Worm (Caenorhabditis elegans) whole organism, L1 larva: Measurements from ENCODE around the gene C44C10.9.
A peak's percentile ranks its signal among the peaks of the same experiment; 100 is the strongest.

Experiments
- C04F5.9 ChIP-seq: sonication (generic microtip); optimal IDR thresholded peaks from 2 replicates; lab custom pipeline; 2016; ENCODE audit warnings: missing genetic modification characterization, missing compliant biosample characterization
- C34B4.2 ChIP-seq: sonication (generic microtip); optimal IDR thresholded peaks from 2 replicates; lab custom pipeline; 2017; ENCODE audit warnings: mild to moderate bottlenecking, missing genetic modification characterization, missing compliant biosample characterization
- F16B12.6 ChIP-seq: fragments of 150-350 bp; optimal IDR thresholded peaks from 2 replicates; lab custom pipeline; 2014; ENCODE audit warnings: missing biosample characterization, missing genetic modification characterization
- alr-1 ChIP-seq: fragments of 200-800 bp; sonication (Bioruptor generic); optimal IDR thresholded peaks from 2 replicates; lab custom pipeline; 2018; ENCODE audit warnings: borderline replicate concordance, mild to moderate bottlenecking, missing genetic modification characterization, missing compliant biosample characterization
- ama-1 ChIP-seq: fragments of 150-350 bp; optimal IDR thresholded peaks from 2 replicates; lab custom pipeline; 2014
- blmp-1 ChIP-seq: fragments of 150-350 bp; optimal IDR thresholded peaks from 2 replicates; lab custom pipeline; 2014; ENCODE audit warnings: missing biosample characterization, missing genetic modification characterization
- ceh-88 ChIP-seq: fragments of 200-800 bp; sonication (Bioruptor generic); IDR thresholded peaks from 2 replicates; pipeline ENCODE4 v1.3.6; 2022; ENCODE audit warnings: missing genetic modification characterization, missing compliant biosample characterization
- ceh-90 ChIP-seq: sonication (generic microtip); optimal IDR thresholded peaks from 2 replicates; lab custom pipeline; 2016; ENCODE audit warnings: missing genetic modification characterization, missing compliant biosample characterization
- ces-1 ChIP-seq: fragments of 150-350 bp; optimal IDR thresholded peaks from 2 replicates; lab custom pipeline; 2014; ENCODE audit warnings: missing biosample characterization, missing genetic modification reagents, missing genetic modification characterization
- efl-1 ChIP-seq, 4 experiments: fragments of 150-350 bp; optimal IDR thresholded peaks in 3 of 4; peaks in 1 of 4; 1 replicate in 1 of 4; 2 replicates in 3 of 4; lab custom pipeline; 2014; ENCODE audit warnings: missing biosample characterization in 2 of 4, missing genetic modification characterization in 2 of 4, missing genetic modification reagents in 2 of 4
- efl-3 ChIP-seq: fragments of 200-800 bp; sonication (Bioruptor generic); optimal IDR thresholded peaks from 2 replicates; lab custom pipeline; 2018; ENCODE audit warnings: mild to moderate bottlenecking, missing genetic modification characterization, missing compliant biosample characterization
- elt-2 ChIP-seq: sonication (generic microtip); optimal IDR thresholded peaks from 2 replicates; lab custom pipeline; 2016; ENCODE audit warnings: missing genetic modification characterization, mild to moderate bottlenecking, inconsistent platforms, missing compliant biosample characterization, missing genetic modification reagents
- ets-5 ChIP-seq: fragments of 200-800 bp; sonication (Bioruptor generic); IDR thresholded peaks from 2 replicates; pipeline ENCODE4 v1.3.6; 2022; ENCODE audit warnings: missing genetic modification characterization, missing compliant biosample characterization
- fkh-10 ChIP-seq: sonication (generic microtip); optimal IDR thresholded peaks from 2 replicates; lab custom pipeline; 2017; ENCODE audit warnings: missing biosample characterization, missing genetic modification reagents, missing genetic modification characterization
- fkh-4 ChIP-seq: sonication (generic microtip); optimal IDR thresholded peaks from 2 replicates; lab custom pipeline; 2016; ENCODE audit warnings: missing compliant biosample characterization, missing genetic modification characterization, borderline replicate concordance
- grh-1 ChIP-seq: fragments of 200-800 bp; sonication (Bioruptor generic); IDR thresholded peaks from 2 replicates; pipeline ENCODE4 v1.3.6; 2022; ENCODE audit warnings: missing genetic modification reagents, missing genetic modification characterization, missing compliant biosample characterization
- hlh-4 ChIP-seq: sonication (generic microtip); optimal IDR thresholded peaks from 2 replicates; lab custom pipeline; 2016; ENCODE audit warnings: mild to moderate bottlenecking, missing genetic modification characterization, missing compliant biosample characterization
- hpl-2 ChIP-seq: fragments of 150-350 bp; optimal IDR thresholded peaks from 2 replicates; lab custom pipeline; 2014; ENCODE audit warnings: missing biosample characterization, missing genetic modification reagents, missing genetic modification characterization
- jun-1 ChIP-seq: fragments of 150-350 bp; optimal IDR thresholded peaks from 2 replicates; lab custom pipeline; 2014; ENCODE audit warnings: missing biosample characterization, missing genetic modification reagents, missing genetic modification characterization
- lin-13 ChIP-seq: fragments of 150-350 bp; optimal IDR thresholded peaks from 2 replicates; lab custom pipeline; 2014; ENCODE audit warnings: missing biosample characterization, missing genetic modification reagents, missing genetic modification characterization
- lin-14 ChIP-seq: fragments of 200-800 bp; sonication (Bioruptor generic); optimal IDR thresholded peaks from 2 replicates; lab custom pipeline; 2018; ENCODE audit warnings: mild to moderate bottlenecking, missing genetic modification characterization, moderate library complexity, missing compliant biosample characterization
- lin-35 ChIP-seq, 2 experiments: fragments of 150-350 bp; optimal IDR thresholded peaks; 2 replicates each; lab custom pipeline; 2014; ENCODE audit warnings: missing biosample characterization in 2 of 2, missing genetic modification characterization in 2 of 2, missing genetic modification reagents in 2 of 2
- lsy-2 ChIP-seq, 2 experiments: fragments of 150-350 bp; optimal IDR thresholded peaks; 2 replicates each; lab custom pipeline; 2014; ENCODE audit warnings: missing biosample characterization in 2 of 2, missing genetic modification characterization in 2 of 2
- mab-9 ChIP-seq: fragments of 200-800 bp; sonication (Bioruptor generic); IDR thresholded peaks from 2 replicates; pipeline ENCODE4 v1.3.6; 2022; ENCODE audit warnings: missing genetic modification reagents, missing genetic modification characterization, missing compliant biosample characterization
- mdl-1 ChIP-seq, 2 experiments: fragments of 150-350 bp; optimal IDR thresholded peaks; 2 replicates each; lab custom pipeline; 2014 to 2017; ENCODE audit warnings: missing biosample characterization in 2 of 2, missing genetic modification characterization in 2 of 2, inconsistent platforms in 1 of 2
- nhr-11 ChIP-seq: fragments of 150-350 bp; optimal IDR thresholded peaks from 2 replicates; lab custom pipeline; 2014; ENCODE audit warnings: missing biosample characterization, missing genetic modification characterization
- nhr-19 ChIP-seq: fragments of 200-800 bp; sonication (Bioruptor generic); conservative IDR thresholded peaks from 2 replicates; pipeline ENCODE4 v1.3.6; 2022; ENCODE audit warnings: missing genetic modification characterization, missing compliant biosample characterization
- nhr-20 ChIP-seq: sonication (generic microtip); optimal IDR thresholded peaks from 2 replicates; lab custom pipeline; 2016; ENCODE audit warnings: mild to moderate bottlenecking, missing genetic modification characterization, missing compliant biosample characterization
- nhr-237 ChIP-seq: fragments of 150-350 bp; optimal IDR thresholded peaks from 2 replicates; lab custom pipeline; 2014; ENCODE audit warnings: missing biosample characterization, missing genetic modification characterization
- nhr-28 ChIP-seq: fragments of 150-350 bp; optimal IDR thresholded peaks from 2 replicates; lab custom pipeline; 2014; ENCODE audit warnings: missing biosample characterization, missing genetic modification characterization
- nhr-76 ChIP-seq: sonication (generic microtip); optimal IDR thresholded peaks from 2 replicates; lab custom pipeline; 2017; ENCODE audit warnings: missing biosample characterization, missing genetic modification characterization
- nhr-84 ChIP-seq: sonication (generic microtip); optimal IDR thresholded peaks from 2 replicates; lab custom pipeline; 2017; ENCODE audit warnings: missing biosample characterization, missing genetic modification characterization
- nhr-85 ChIP-seq: sonication (generic microtip); peaks from one replicate; lab custom pipeline; 2016; ENCODE audit warnings: missing genetic modification characterization, inconsistent platforms, missing compliant biosample characterization
- nhr-90 ChIP-seq: sonication (generic microtip); optimal IDR thresholded peaks from 2 replicates; lab custom pipeline; 2016; ENCODE audit warnings: mild to moderate bottlenecking, missing genetic modification characterization, missing compliant biosample characterization; ENCODE audit not compliant: poor library complexity
- pax-3 ChIP-seq: fragments of 200-800 bp; sonication (Bioruptor generic); optimal IDR thresholded peaks from 2 replicates; lab custom pipeline; 2018; ENCODE audit warnings: mild to moderate bottlenecking, missing genetic modification characterization, moderate library complexity, missing compliant biosample characterization
- pqm-1 ChIP-seq: sonication (generic microtip); optimal IDR thresholded peaks from 3 replicates; lab custom pipeline; 2017; ENCODE audit warnings: missing biosample characterization, missing genetic modification characterization
- skn-1 ChIP-seq: fragments of 150-350 bp; optimal IDR thresholded peaks from 2 replicates; lab custom pipeline; 2014; ENCODE audit warnings: missing biosample characterization, missing genetic modification characterization
- snpc-4 ChIP-seq: fragments of 150-350 bp; optimal IDR thresholded peaks from 2 replicates; lab custom pipeline; 2014; ENCODE audit warnings: missing biosample characterization, missing genetic modification characterization
- sox-4 ChIP-seq: sonication (generic microtip); optimal IDR thresholded peaks from 2 replicates; lab custom pipeline; 2016; ENCODE audit warnings: missing genetic modification characterization, missing compliant biosample characterization
- sptf-1 ChIP-seq: fragments of 150-350 bp; optimal IDR thresholded peaks from 2 replicates; lab custom pipeline; 2014; ENCODE audit warnings: missing biosample characterization, missing genetic modification characterization
- sup-37 ChIP-seq: fragments of 200-800 bp; sonication (Bioruptor generic); optimal IDR thresholded peaks from 2 replicates; lab custom pipeline; 2018; ENCODE audit warnings: mild to moderate bottlenecking, missing genetic modification characterization, missing compliant biosample characterization
- tbx-2 ChIP-seq: sonication (generic microtip); optimal IDR thresholded peaks from 2 replicates; lab custom pipeline; 2016; ENCODE audit warnings: missing genetic modification characterization, missing compliant biosample characterization
- tlp-1 ChIP-seq: fragments of 150-350 bp; optimal IDR thresholded peaks from 2 replicates; lab custom pipeline; 2014; ENCODE audit warnings: missing biosample characterization, missing genetic modification characterization
- unc-130 ChIP-seq: fragments of 150-350 bp; optimal IDR thresholded peaks from 2 replicates; lab custom pipeline; 2017; ENCODE audit warnings: missing biosample characterization, missing genetic modification characterization, inconsistent platforms
- unc-30 ChIP-seq: sonication (generic microtip); optimal IDR thresholded peaks from 2 replicates; lab custom pipeline; 2017; ENCODE audit warnings: missing biosample characterization, missing genetic modification characterization
- unc-62 ChIP-seq: fragments of 150-350 bp; optimal IDR thresholded peaks from 2 replicates; lab custom pipeline; 2014; ENCODE audit warnings: missing biosample characterization, missing genetic modification reagents, missing genetic modification characterization
- unc-86 ChIP-seq: sonication (generic microtip); optimal IDR thresholded peaks from 2 replicates; lab custom pipeline; 2016; ENCODE audit warnings: missing genetic modification characterization, missing compliant biosample characterization
- unc-98 ChIP-seq: fragments of 200-800 bp; sonication (Bioruptor generic); IDR thresholded peaks from 2 replicates; pipeline ENCODE4 v1.3.6; 2022; ENCODE audit warnings: missing genetic modification characterization, missing compliant biosample characterization
- vab-15 ChIP-seq: sonication (generic microtip); optimal IDR thresholded peaks from 2 replicates; lab custom pipeline; 2017; ENCODE audit warnings: missing genotype, mild to moderate bottlenecking, missing genetic modification characterization, missing compliant biosample characterization
- xbp-1 ChIP-seq: sonication (generic microtip); optimal IDR thresholded peaks from 2 replicates; lab custom pipeline; 2016; ENCODE audit warnings: missing genetic modification characterization, missing compliant biosample characterization
- zag-1 ChIP-seq: fragments of 150-350 bp; optimal IDR thresholded peaks from 2 replicates; lab custom pipeline; 2014; ENCODE audit warnings: missing biosample characterization, missing genetic modification characterization

The C44C10.9 gene

ce11 chrX:11757666-11758065 lies 41.4 kb upstream of the C44C10.9 start (continued):
- no peak for TF ChIP-seq vab-15
- TF ChIP-seq grh-1 (GFP tag; lab: Robert Waterston, UW): no peak
- no peak for TF ChIP-seq blmp-1 (tag; lab: Kevin White, UChicago)
- TF ChIP-seq skn-1 (tag; lab: Kevin White, UChicago): peak; percentile 46
- TF ChIP-seq lin-13 (GFP tag; lab: Kevin White, UChicago): peak; percentile 40
- peak; percentile 30; the same call in 1 of the 2 replicates for TF ChIP-seq ceh-88 (GFP tag; lab: Robert Waterston, UW)
- no peak for TF ChIP-seq zag-1 (tag; lab: Kevin White, UChicago)
- TF ChIP-seq efl-3 (GFP tag; lab: Kevin White, UChicago): no peak
- no peak for TF ChIP-seq C34B4.2
- TF ChIP-seq lin-35 (GFP tag; optimal IDR thresholded peaks at IDR 0.05; lab: Kevin White, UChicago): peak in 1 of 2 experiments; percentile 27
- TF ChIP-seq sptf-1 (tag; lab: Kevin White, UChicago): no peak
- TF ChIP-seq unc-86 (tag; lab: Kevin White, UChicago): peak; percentile 37
- no peak for TF ChIP-seq snpc-4 (tag; lab: Kevin White, UChicago)
- TF ChIP-seq nhr-20: peak; percentile 72
- TF ChIP-seq tbx-2 (tag; lab: Kevin White, UChicago): peak; percentile 29
- TF ChIP-seq ceh-90: no peak
- TF ChIP-seq mab-9 (GFP tag; lab: Robert Waterston, UW): no peak
- TF ChIP-seq ces-1 (GFP tag; lab: Kevin White, UChicago): no peak
- peak; percentile 60 for TF ChIP-seq nhr-19
- peak; percentile 75 for TF ChIP-seq lin-14 (GFP tag; lab: Kevin White, UChicago)
- TF ChIP-seq lsy-2 (tag; optimal IDR thresholded peaks at IDR 0.05; lab: Kevin White, UChicago): peak; percentile 51 to 56
- no peak for TF ChIP-seq hlh-4 (tag; lab: Kevin White, UChicago)
- TF ChIP-seq nhr-90 (tag; lab: Kevin White, UChicago): peak; percentile 69
- TF ChIP-seq nhr-11: no peak
- TF ChIP-seq elt-2 (tag; lab: Kevin White, UChicago): peak; percentile 42
- TF ChIP-seq sox-4 (tag; lab: Kevin White, UChicago): peak; percentile 11
- no peak for TF ChIP-seq nhr-237 (tag; lab: Kevin White, UChicago)
- TF ChIP-seq fkh-10 (GFP tag; lab: Kevin White, UChicago): peak; percentile 14
- no peak for TF ChIP-seq nhr-28
- TF ChIP-seq alr-1 (tag; lab: Kevin White, UChicago): no peak
- no peak for TF ChIP-seq unc-98
- TF ChIP-seq ama-1 (lab: Kevin White, UChicago): no peak
- TF ChIP-seq mdl-1 (tag; optimal IDR thresholded peaks at IDR 0.05; lab: Kevin White, UChicago): peak in 1 of 2 experiments; percentile 59
- TF ChIP-seq sup-37 (GFP tag; lab: Kevin White, UChicago): no peak
- peak; percentile 65 for TF ChIP-seq jun-1
- TF ChIP-seq nhr-85: peak; percentile 69
- TF ChIP-seq efl-1 (optimal IDR thresholded peaks at IDR 0.05; lab: Kevin White, UChicago): peak in 1 of 2 experiments; percentile 17
- peak in 1 of 2 experiments; percentile 80 for TF ChIP-seq efl-1 (GFP tag; optimal IDR thresholded peaks at IDR 0.05 in 1 of 2; lab: Kevin White, UChicago)
- no peak for TF ChIP-seq ets-5
- TF ChIP-seq fkh-4 (tag; lab: Kevin White, UChicago): no peak
- no peak for TF ChIP-seq nhr-76 (tag; lab: Kevin White, UChicago)
- no peak for TF ChIP-seq tlp-1 (tag; lab: Kevin White, UChicago)
- TF ChIP-seq hpl-2 (GFP tag; lab: Kevin White, UChicago): no peak
- peak; percentile 30 for TF ChIP-seq unc-130
- TF ChIP-seq unc-62: no peak
- TF ChIP-seq nhr-84 (tag; lab: Kevin White, UChicago): no peak
- no peak for TF ChIP-seq F16B12.6 (tag; lab: Kevin White, UChicago)
- TF ChIP-seq C04F5.9 (tag; lab: Kevin White, UChicago): no peak
- no peak for TF ChIP-seq pqm-1 (tag; lab: Kevin White, UChicago)
- peak; percentile 51 for TF ChIP-seq xbp-1 (tag; lab: Kevin White, UChicago)
- TF ChIP-seq pax-3 (tag; lab: Kevin White, UChicago): peak; percentile 36
- TF ChIP-seq unc-30 (tag; lab: Kevin White, UChicago): no peak
